Worm (Caenorhabditis elegans) whole organism, L2 larva: Measurements from ENCODE around the gene peb-1.

Experiments
- C34F6.9 ChIP-seq: fragments of 150-350 bp; optimal IDR thresholded peaks from 2 replicates; lab custom pipeline; 2014; ENCODE audit warnings: missing biosample characterization, missing genetic modification characterization
- F13H6.1 ChIP-seq: sonication (generic microtip); optimal IDR thresholded peaks from 2 replicates; lab custom pipeline; 2016; ENCODE audit warnings: missing genetic modification characterization, missing compliant biosample characterization
- Y55F3AM.14 ChIP-seq: fragments of 200-800 bp; sonication (Bioruptor generic); optimal IDR thresholded peaks from 2 replicates; lab custom pipeline; 2018; ENCODE audit warnings: mild to moderate bottlenecking, missing genetic modification characterization, missing compliant biosample characterization
- aly-2 ChIP-seq: fragments of 150-350 bp; optimal IDR thresholded peaks from 2 replicates; lab custom pipeline; 2014; ENCODE audit warnings: missing biosample characterization, missing genetic modification characterization
- ama-1 ChIP-seq: fragments of 150-350 bp; optimal IDR thresholded peaks from 2 replicates; lab custom pipeline; 2018; ENCODE audit warnings: inconsistent platforms
- blmp-1 ChIP-seq: sonication (generic microtip); optimal IDR thresholded peaks from 2 replicates; lab custom pipeline; 2017; ENCODE audit warnings: missing genetic modification characterization, mild to moderate bottlenecking, missing compliant biosample characterization, antibody characterized with exemption, moderate library complexity; ENCODE audit not compliant: insufficient read depth
- ceh-16 ChIP-seq: fragments of 150-350 bp; optimal IDR thresholded peaks from 2 replicates; lab custom pipeline; 2014; ENCODE audit warnings: missing biosample characterization, missing genetic modification characterization
- egl-27 ChIP-seq: sonication (generic microtip); optimal IDR thresholded peaks from 3 replicates; lab custom pipeline; 2017; ENCODE audit warnings: missing biosample characterization, missing genetic modification reagents, missing genetic modification characterization
- fos-1 ChIP-seq: fragments of 150-350 bp; optimal IDR thresholded peaks from 2 replicates; lab custom pipeline; 2014; ENCODE audit warnings: missing biosample characterization, missing genetic modification characterization
- lin-11 ChIP-seq: fragments of 150-350 bp; sonication (generic microtip); optimal IDR thresholded peaks from 2 replicates; lab custom pipeline; 2014; ENCODE audit warnings: missing biosample characterization, missing genetic modification characterization, inconsistent platforms, mixed read lengths
- lin-13 ChIP-seq: fragments of 150-350 bp; optimal IDR thresholded peaks from 2 replicates; lab custom pipeline; 2014; ENCODE audit warnings: missing biosample characterization, missing genetic modification reagents, missing genetic modification characterization
- lin-39 ChIP-seq: fragments of 150-350 bp; optimal IDR thresholded peaks from 2 replicates; lab custom pipeline; 2014; ENCODE audit warnings: missing biosample characterization, missing genetic modification reagents, missing genetic modification characterization
- mab-5 ChIP-seq: fragments of 150-350 bp; optimal IDR thresholded peaks from 2 replicates; lab custom pipeline; 2014; ENCODE audit warnings: missing biosample characterization, missing genetic modification characterization
- nhr-10 ChIP-seq: sonication (generic microtip); optimal IDR thresholded peaks from 2 replicates; lab custom pipeline; 2017; ENCODE audit warnings: missing biosample characterization, missing genetic modification characterization
- nhr-11 ChIP-seq: fragments of 150-350 bp; optimal IDR thresholded peaks from 2 replicates; lab custom pipeline; 2014; ENCODE audit warnings: missing biosample characterization, missing genetic modification characterization
- nhr-12 ChIP-seq: fragments of 150-350 bp; optimal IDR thresholded peaks from 2 replicates; lab custom pipeline; 2014; ENCODE audit warnings: missing biosample characterization, missing genetic modification characterization
- nhr-129 ChIP-seq: fragments of 150-350 bp; optimal IDR thresholded peaks from 2 replicates; lab custom pipeline; 2014; ENCODE audit warnings: missing biosample characterization, missing genetic modification characterization
- nhr-23 ChIP-seq: fragments of 150-350 bp; optimal IDR thresholded peaks from 2 replicates; lab custom pipeline; 2014; ENCODE audit warnings: missing biosample characterization, missing genetic modification reagents, missing genetic modification characterization
- nhr-6 ChIP-seq: fragments of 150-350 bp; optimal IDR thresholded peaks from 2 replicates; lab custom pipeline; 2014; ENCODE audit warnings: missing biosample characterization, missing genetic modification characterization
- nhr-77 ChIP-seq: fragments of 150-350 bp; optimal IDR thresholded peaks from 2 replicates; lab custom pipeline; 2014; ENCODE audit warnings: missing biosample characterization, missing genetic modification characterization
- peb-1 ChIP-seq: fragments of 150-350 bp; optimal IDR thresholded peaks from 2 replicates; lab custom pipeline; 2014; ENCODE audit warnings: missing biosample characterization, missing genetic modification characterization
- sem-4 ChIP-seq: fragments of 150-350 bp; optimal IDR thresholded peaks from 2 replicates; lab custom pipeline; 2014; ENCODE audit warnings: missing biosample characterization, missing genetic modification reagents, missing genetic modification characterization
- sma-9 ChIP-seq, 2 experiments: fragments of 150-350 bp in 1 of 2; sonication (generic microtip) in 1 of 2; optimal IDR thresholded peaks; 2 replicates each; lab custom pipeline; 2014 to 2016; ENCODE audit warnings: missing genetic modification characterization in 2 of 2, mild to moderate bottlenecking in 1 of 2, missing biosample characterization in 1 of 2, missing compliant biosample characterization in 1 of 2, missing genetic modification reagents in 1 of 2, moderate library complexity in 1 of 2
- snpc-4 ChIP-seq: fragments of 150-350 bp; optimal IDR thresholded peaks from 2 replicates; lab custom pipeline; 2014; ENCODE audit warnings: missing biosample characterization, missing genetic modification characterization
- unc-39 ChIP-seq: fragments of 150-350 bp; optimal IDR thresholded peaks from 2 replicates; lab custom pipeline; 2014; ENCODE audit warnings: missing biosample characterization, missing genetic modification characterization
- unc-55 ChIP-seq: fragments of 150-350 bp; sonication (generic microtip); optimal IDR thresholded peaks from 3 replicates; lab custom pipeline; 2014; ENCODE audit warnings: missing biosample characterization, missing genetic modification reagents, missing genetic modification characterization
- unc-62 ChIP-seq: fragments of 150-350 bp; optimal IDR thresholded peaks from 2 replicates; lab custom pipeline; 2014; ENCODE audit warnings: missing biosample characterization, missing genetic modification reagents, missing genetic modification characterization
- zag-1 ChIP-seq: fragments of 150-350 bp; optimal IDR thresholded peaks from 2 replicates; lab custom pipeline; 2014; ENCODE audit warnings: missing biosample characterization, missing genetic modification characterization
- ztf-1 ChIP-seq: fragments of 200-800 bp; sonication (Bioruptor generic); conservative IDR thresholded peaks from 2 replicates; pipeline ENCODE4 v1.3.6; 2022; ENCODE audit warnings: missing genetic modification characterization, missing compliant biosample characterization
- ztf-11 ChIP-seq: sonication (generic microtip); optimal IDR thresholded peaks from 2 replicates; lab custom pipeline; 2017; ENCODE audit warnings: missing biosample characterization, missing genetic modification characterization
- ztf-4 ChIP-seq: fragments of 150-350 bp; optimal IDR thresholded peaks from 2 replicates; lab custom pipeline; 2014; ENCODE audit warnings: missing biosample characterization, missing genetic modification characterization

The peb-1 gene

DNA sequence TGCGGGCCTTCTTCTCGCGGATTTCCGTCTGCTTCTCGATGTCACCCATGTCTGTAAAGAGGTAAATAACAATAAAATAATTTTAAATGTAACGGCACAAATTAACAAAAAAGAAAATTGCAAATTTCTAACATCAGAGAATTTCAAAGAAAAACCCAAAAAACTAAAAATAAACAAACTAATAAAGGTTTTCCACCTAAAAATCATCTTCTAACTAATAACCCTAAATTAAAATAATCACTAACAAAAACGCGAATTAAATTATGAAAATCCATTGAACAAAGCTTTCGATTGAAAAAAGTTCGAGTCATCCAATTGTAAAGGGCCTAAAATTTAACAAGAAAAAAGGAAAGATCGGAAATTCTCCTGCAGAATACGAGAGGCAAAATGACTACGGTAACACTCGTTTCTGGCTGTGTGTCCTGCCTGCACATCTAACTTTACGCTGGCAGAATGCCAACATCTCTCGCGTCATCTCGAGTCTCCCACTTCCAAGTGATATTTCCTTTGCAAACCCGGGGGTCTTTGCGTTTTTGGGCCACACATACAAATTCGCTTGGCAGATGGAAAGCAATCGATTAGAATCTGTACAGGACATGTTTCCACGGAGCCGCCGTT lies 31.8 kb downstream of the peb-1 start, which contains the start of gene rpl-11.2 (continued):
- peak; percentile 89 for TF ChIP-seq zag-1 (tag; lab: Kevin White, UChicago)
- TF ChIP-seq ztf-1 = no peak
- TF ChIP-seq nhr-6 (tag; lab: Kevin White, UChicago) = peak; percentile 97
- peak; percentile 96 for TF ChIP-seq ceh-16
- peak; percentile 84 for TF ChIP-seq nhr-10 (tag; lab: Kevin White, UChicago)
- no peak for TF ChIP-seq lin-39 (tag; lab: Kevin White, UChicago)
- peak; percentile 90 for TF ChIP-seq peb-1 (tag; lab: Kevin White, UChicago)
- TF ChIP-seq Y55F3AM.14 (GFP tag; lab: Kevin White, UChicago) = peak; percentile 92
- TF ChIP-seq blmp-1 (tag; lab: Kevin White, UChicago) = peak; percentile 76
- TF ChIP-seq sem-4 = peak; percentile 99
- TF ChIP-seq unc-62 (GFP tag; lab: Kevin White, UChicago) = peak; percentile 67
- TF ChIP-seq nhr-11 (tag; lab: Kevin White, UChicago) = no peak
- peak; percentile 97 for TF ChIP-seq lin-13 (GFP tag; lab: Kevin White, UChicago)
- TF ChIP-seq egl-27 = peak; percentile 87
- TF ChIP-seq mab-5 (tag; lab: Kevin White, UChicago) = peak; percentile 94
- TF ChIP-seq snpc-4 (tag; lab: Kevin White, UChicago) = peak; percentile 89

- no peak for TF ChIP-seq nhr-12 (tag; lab: Kevin White, UChicago)
Observed at ce11 chrX:2246908-2247307, 36.1 kb downstream of the peb-1 start, which contains the start of gene AH9.1. TSS of gene AH9.1 (minus strand) at chrX:2247008.

DNA sequence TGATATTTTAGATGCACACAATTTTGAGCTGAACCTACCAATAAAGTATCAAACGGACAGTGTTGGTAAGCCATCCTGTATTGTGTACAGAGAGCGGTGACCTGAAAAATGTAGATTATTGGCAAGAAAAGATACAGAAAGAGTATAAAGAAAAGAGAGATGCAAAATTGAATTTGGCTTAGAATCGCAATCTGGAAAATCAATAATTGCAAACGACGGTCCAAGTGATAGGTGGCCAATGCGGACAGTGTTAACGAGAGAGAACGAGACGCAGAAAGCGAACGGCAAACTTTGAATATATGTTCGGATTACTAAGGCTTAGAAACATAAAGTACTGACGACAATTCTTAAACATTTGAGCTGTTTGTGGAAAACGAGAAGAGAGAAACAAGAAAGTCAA lies 47.1 kb downstream of the peb-1 start, which contains the start of gene crn-4:
TSS of gene crn-4 (minus strand) at position 101 of the 400 bp plus-strand sequence.
- TF ChIP-seq sem-4 (no peak), unc-39 (tag; lab: Kevin White, UChicago) (no peak), sma-9 (GFP tag; optimal IDR thresholded peaks at IDR 0.05; lab: Kevin White, UChicago) (no peak), sma-9 (tag; optimal IDR thresholded peaks at IDR 0.05; lab: Kevin White, UChicago) (no peak), mab-5 (tag; lab: Kevin White, UChicago) (no peak), ztf-1 (no peak), nhr-23 (no peak), aly-2 (no peak), ama-1 (no peak), nhr-6 (tag; lab: Kevin White, UChicago) (no peak), nhr-77 (no peak), snpc-4 (tag; lab: Kevin White, UChicago) (no peak)

- TF ChIP-seq unc-55 (GFP tag; lab: Kevin White, UChicago) (peak; percentile 6), fos-1 (tag; lab: Kevin White, UChicago) (peak; percentile 70), F13H6.1 (peak; percentile 5), C34F6.9 (tag; lab: Kevin White, UChicago) (no peak), sma-9 (GFP tag; optimal IDR thresholded peaks at IDR 0.05; lab: Kevin White, UChicago) (no peak), sma-9 (tag; optimal IDR thresholded peaks at IDR 0.05; lab: Kevin White, UChicago) (no peak), nhr-129 (tag; lab: Kevin White, UChicago) (peak; percentile 24)
Observed at ce11 chrX:2258404-2258803, 47.6 kb downstream of the peb-1 start.

DNA sequence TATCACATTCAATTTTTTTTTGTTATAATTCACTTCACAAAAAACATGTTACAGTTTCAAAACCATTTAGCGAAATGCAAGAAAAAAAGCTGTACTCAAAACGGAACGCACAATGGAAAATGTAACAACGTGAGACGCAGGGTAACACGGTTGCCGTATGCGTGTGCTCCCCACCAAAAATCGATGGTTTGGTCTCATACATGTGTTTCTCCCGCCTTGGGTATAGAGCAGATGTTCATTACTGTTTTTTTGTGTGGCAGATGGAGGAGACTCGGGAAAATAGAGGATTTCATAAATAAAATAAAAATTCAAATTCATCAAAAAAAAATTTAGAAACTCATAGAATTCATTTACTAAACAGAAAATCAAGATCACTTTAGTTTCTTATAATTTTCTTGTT lies 50.2 kb downstream of the peb-1 start, which contains the start of gene AH9.3:
TSS of gene AH9.3 (minus strand) at position 101 of the 400 bp plus-strand sequence.
- no peak for TF ChIP-seq fos-1 (tag; lab: Kevin White, UChicago)
- no peak for TF ChIP-seq nhr-129 (tag; lab: Kevin White, UChicago)
- TF ChIP-seq mab-5 (tag; lab: Kevin White, UChicago) = no peak
- no peak for TF ChIP-seq aly-2
- TF ChIP-seq unc-55 (GFP tag; lab: Kevin White, UChicago) = no peak
- TF ChIP-seq C34F6.9 (tag; lab: Kevin White, UChicago) = no peak
- TF ChIP-seq ztf-11 = no peak
- no peak for TF ChIP-seq ceh-16
- no peak for TF ChIP-seq ztf-4
- TF ChIP-seq lin-39 (tag; lab: Kevin White, UChicago) = no peak
- TF ChIP-seq nhr-10 (tag; lab: Kevin White, UChicago) = no peak
- TF ChIP-seq zag-1 (tag; lab: Kevin White, UChicago) = no peak

DNA sequence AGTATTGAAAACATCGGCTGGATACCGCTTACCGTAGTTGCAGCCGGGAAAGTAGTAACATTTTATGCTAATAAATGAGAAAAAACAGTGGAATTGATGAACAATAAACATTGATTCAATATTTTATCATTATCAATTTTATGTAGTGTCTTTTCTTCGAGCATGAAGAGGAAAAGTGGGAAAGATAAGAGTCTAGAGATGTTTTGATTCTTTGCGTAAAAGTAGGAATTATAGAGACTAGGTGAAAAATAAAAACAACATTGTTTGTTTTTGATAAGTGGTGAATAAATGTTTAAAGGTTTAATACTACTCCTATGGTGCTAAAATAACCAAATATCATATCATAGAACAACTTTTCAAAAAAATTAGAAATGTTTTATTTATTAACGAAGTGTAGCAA lies 51.6 kb downstream of the peb-1 start:
- TF ChIP-seq ztf-11 (no peak), lin-11 (tag; lab: Kevin White, UChicago) (no peak), fos-1 (tag; lab: Kevin White, UChicago) (peak; percentile 20)
